Worm (Caenorhabditis elegans) whole organism, late embryonic: ENCODE measurements around the gene M03A1.3.

Experiments
- K09A11.1 ChIP-seq: sonication (generic microtip); optimal IDR thresholded peaks from 2 replicates; lab custom pipeline; 2017; ENCODE audit warnings: antibody characterized with exemption, mild to moderate bottlenecking, missing genetic modification characterization, missing compliant biosample characterization; ENCODE audit not compliant: insufficient read depth
- ama-1 ChIP-seq: fragments of 150-350 bp; optimal IDR thresholded peaks from 2 replicates; lab custom pipeline; 2014
- ceh-2 ChIP-seq: sonication (generic microtip); optimal IDR thresholded peaks from 2 replicates; lab custom pipeline; 2016; ENCODE audit warnings: missing genotype, missing genetic modification characterization, missing compliant biosample characterization
- ceh-6 ChIP-seq: fragments of 200-800 bp; sonication (Bioruptor generic); optimal IDR thresholded peaks from 2 replicates; lab custom pipeline; 2018; ENCODE audit warnings: mild to moderate bottlenecking, missing genetic modification characterization, missing compliant biosample characterization
- ceh-9 ChIP-seq: sonication (generic microtip); optimal IDR thresholded peaks from 2 replicates; lab custom pipeline; 2016; ENCODE audit warnings: mild to moderate bottlenecking, missing genetic modification characterization, inconsistent platforms, missing compliant biosample characterization
- dmd-4 ChIP-seq: sonication (generic microtip); optimal IDR thresholded peaks from 2 replicates; lab custom pipeline; 2016; ENCODE audit warnings: borderline replicate concordance, missing genetic modification characterization, missing compliant biosample characterization
- elt-2 ChIP-seq: sonication (generic microtip); optimal IDR thresholded peaks from 2 replicates; lab custom pipeline; 2016; ENCODE audit warnings: missing genetic modification reagents, missing genetic modification characterization, missing compliant biosample characterization
- fkh-10 ChIP-seq: fragments of 150-350 bp; optimal IDR thresholded peaks from 2 replicates; lab custom pipeline; 2014; ENCODE audit warnings: missing biosample characterization, missing genetic modification reagents, missing genetic modification characterization
- hlh-13 ChIP-seq: fragments of 200-800 bp; sonication (Bioruptor generic); optimal IDR thresholded peaks from 2 replicates; lab custom pipeline; 2018; ENCODE audit warnings: mild to moderate bottlenecking, missing genetic modification characterization, missing compliant biosample characterization
- lin-11 ChIP-seq: fragments of 200-800 bp; sonication (Bioruptor generic); optimal IDR thresholded peaks from 2 replicates; lab custom pipeline; 2018; ENCODE audit warnings: mild to moderate bottlenecking, missing genetic modification characterization, missing compliant biosample characterization
- nhr-11 ChIP-seq: fragments of 150-350 bp; optimal IDR thresholded peaks from 2 replicates; lab custom pipeline; 2014; ENCODE audit warnings: missing biosample characterization, missing genetic modification characterization
- tbx-7 ChIP-seq: sonication (generic microtip); optimal IDR thresholded peaks from 2 replicates; lab custom pipeline; 2016; ENCODE audit warnings: missing genotype, missing genetic modification characterization, missing compliant biosample characterization
- unc-42 ChIP-seq: sonication (generic microtip); optimal IDR thresholded peaks from 2 replicates; lab custom pipeline; 2016; ENCODE audit warnings: missing genotype, missing genetic modification characterization, missing compliant biosample characterization
- unc-55 ChIP-seq: sonication (generic microtip); optimal IDR thresholded peaks from 2 replicates; lab custom pipeline; 2017; ENCODE audit warnings: missing biosample characterization, missing genetic modification reagents, missing genetic modification characterization

DNA sequence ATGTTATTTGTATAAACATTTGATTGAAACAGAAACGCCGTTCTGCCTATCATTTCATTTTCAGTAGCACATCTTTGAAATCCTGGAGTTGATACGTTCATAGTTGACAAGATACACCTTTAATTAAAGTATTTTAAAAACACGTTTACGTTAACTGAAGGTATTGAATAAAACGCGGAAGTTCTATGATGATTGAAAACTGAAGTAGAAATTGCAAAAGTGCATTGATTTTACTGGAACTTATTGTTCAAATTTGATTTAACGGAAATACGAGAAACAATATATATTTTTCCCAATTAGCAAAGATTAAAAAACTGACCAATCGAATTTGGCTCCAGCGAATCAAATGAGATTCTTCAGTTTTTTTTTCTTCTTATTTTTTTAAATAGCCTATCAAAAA is 14.0 kb upstream of the M03A1.3 start, which contains the start of gene sra-34:
- TF ChIP-seq K09A11.1 = no peak
- TF ChIP-seq ceh-6 (GFP tag; lab: Kevin White, UChicago) = no peak
- no peak for TF ChIP-seq ceh-2 (tag; lab: Kevin White, UChicago)
- TF ChIP-seq ama-1 (lab: Kevin White, UChicago) = no peak
- TF ChIP-seq hlh-13 (GFP tag; lab: Kevin White, UChicago) = no peak
- no peak for TF ChIP-seq ceh-9
- TF ChIP-seq nhr-11 = no peak
- TF ChIP-seq dmd-4 (tag; lab: Kevin White, UChicago) = no peak
- TF ChIP-seq unc-42 (tag; lab: Kevin White, UChicago) = no peak
- no peak for TF ChIP-seq fkh-10 (GFP tag; lab: Kevin White, UChicago)
- TF ChIP-seq tbx-7 (tag; lab: Kevin White, UChicago) = no peak
- no peak for TF ChIP-seq unc-55
- no peak for TF ChIP-seq lin-11 (tag; lab: Kevin White, UChicago)
- no peak for TF ChIP-seq elt-2 (tag; lab: Kevin White, UChicago)
